Worm (Caenorhabditis elegans): ENCODE data around the gene C09B9.85.

- no peak for TF ChIP-seq dsc-1 (tag; optimal IDR thresholded peaks at IDR 0.05)
- TF ChIP-seq pqm-1 (tag; optimal IDR thresholded peaks at IDR 0.05), result no peak
Observed at ce11 chrIV:5054297-5054696, 28.8 kb upstream of the C09B9.85 start.
